Worm (Caenorhabditis elegans) whole organism, mixed stage, embryonic: ENCODE measurements around the gene T20B12.4.
A peak's percentile ranks its signal among the peaks of the same experiment; 100 is the strongest.

Experiments
- M03D4.4 ChIP-seq: sonication (generic microtip); optimal IDR thresholded peaks from 2 replicates; lab custom pipeline; 2017; ENCODE audit warnings: mild to moderate bottlenecking, missing genetic modification characterization, missing compliant biosample characterization
- bed-3 ChIP-seq: fragments of 200-800 bp; sonication (Bioruptor generic); optimal IDR thresholded peaks from 3 replicates; lab custom pipeline; 2018; ENCODE audit warnings: mild to moderate bottlenecking, missing genetic modification characterization, moderate library complexity, missing compliant biosample characterization
- blmp-1 ChIP-seq: fragments of 150-350 bp; optimal IDR thresholded peaks from 2 replicates; lab custom pipeline; 2014; ENCODE audit warnings: missing biosample characterization, missing genetic modification characterization
- ceh-39 ChIP-seq: fragments of 150-350 bp; optimal IDR thresholded peaks from 2 replicates; lab custom pipeline; 2014; ENCODE audit warnings: missing biosample characterization, missing genetic modification characterization
- ceh-43 ChIP-seq: fragments of 200-800 bp; sonication (Bioruptor generic); optimal IDR thresholded peaks from 2 replicates; lab custom pipeline; 2018; ENCODE audit warnings: mild to moderate bottlenecking, missing genetic modification characterization, moderate library complexity, missing compliant biosample characterization
- ceh-83 ChIP-seq: fragments of 200-800 bp; sonication (Bioruptor generic); optimal IDR thresholded peaks from 2 replicates; lab custom pipeline; 2018; ENCODE audit warnings: mild to moderate bottlenecking, missing genetic modification characterization, missing compliant biosample characterization
- ces-1 ChIP-seq: fragments of 150-350 bp; optimal IDR thresholded peaks from 2 replicates; lab custom pipeline; 2014; ENCODE audit warnings: missing biosample characterization, missing genetic modification reagents, missing genetic modification characterization
- cnd-1 ChIP-seq: fragments of 200-800 bp; sonication (Bioruptor generic); optimal IDR thresholded peaks from 2 replicates; lab custom pipeline; 2018; ENCODE audit warnings: mild to moderate bottlenecking, missing genetic modification characterization, missing compliant biosample characterization
- drap-1 ChIP-seq: fragments of 200-800 bp; sonication (Bioruptor generic); optimal IDR thresholded peaks from 3 replicates; lab custom pipeline; 2018; ENCODE audit warnings: mild to moderate bottlenecking, missing genetic modification characterization, missing compliant biosample characterization
- elt-1 ChIP-seq: sonication (generic microtip); optimal IDR thresholded peaks from 2 replicates; lab custom pipeline; 2017; ENCODE audit warnings: missing genetic modification characterization, mild to moderate bottlenecking, missing compliant biosample characterization, antibody characterized with exemption, moderate library complexity, borderline replicate concordance; ENCODE audit not compliant: insufficient read depth
- flh-1 ChIP-seq: fragments of 200-800 bp; sonication (Bioruptor generic); optimal IDR thresholded peaks from 2 replicates; lab custom pipeline; 2018; ENCODE audit warnings: mild to moderate bottlenecking, missing genetic modification characterization, moderate library complexity, missing compliant biosample characterization
- ham-2 ChIP-seq: fragments of 200-800 bp; sonication (Bioruptor generic); optimal IDR thresholded peaks from 2 replicates; lab custom pipeline; 2018; ENCODE audit warnings: mild to moderate bottlenecking, missing genetic modification characterization, missing compliant biosample characterization
- hlh-1 ChIP-seq: fragments of 150-350 bp; optimal IDR thresholded peaks from 2 replicates; lab custom pipeline; 2014; ENCODE audit warnings: missing biosample characterization, missing genetic modification reagents, missing genetic modification characterization
- lin-13 ChIP-seq: fragments of 150-350 bp; optimal IDR thresholded peaks from 2 replicates; lab custom pipeline; 2014; ENCODE audit warnings: missing biosample characterization, missing genetic modification characterization
- lsy-2 ChIP-seq: fragments of 150-350 bp; optimal IDR thresholded peaks from 2 replicates; lab custom pipeline; 2014; ENCODE audit warnings: missing biosample characterization, missing genetic modification characterization
- mab-5 ChIP-seq: fragments of 150-350 bp; optimal IDR thresholded peaks from 2 replicates; lab custom pipeline; 2014; ENCODE audit warnings: missing biosample characterization, missing genetic modification characterization
- mls-2 ChIP-seq: sonication (generic microtip); optimal IDR thresholded peaks from 2 replicates; lab custom pipeline; 2016; ENCODE audit warnings: mild to moderate bottlenecking, missing genetic modification characterization, moderate library complexity, missing compliant biosample characterization
- nhr-12 ChIP-seq: fragments of 150-350 bp; optimal IDR thresholded peaks from 2 replicates; lab custom pipeline; 2014; ENCODE audit warnings: missing biosample characterization, missing genetic modification characterization
- nhr-2 ChIP-seq: fragments of 150-350 bp; optimal IDR thresholded peaks from 2 replicates; lab custom pipeline; 2014; ENCODE audit warnings: missing biosample characterization, missing genetic modification characterization
- nhr-237 ChIP-seq: fragments of 150-350 bp; optimal IDR thresholded peaks from 2 replicates; lab custom pipeline; 2014; ENCODE audit warnings: missing biosample characterization, missing genetic modification characterization
- nhr-28 ChIP-seq: fragments of 150-350 bp; optimal IDR thresholded peaks from 2 replicates; lab custom pipeline; 2014; ENCODE audit warnings: missing biosample characterization, missing genetic modification characterization
- nhr-76 ChIP-seq: sonication (generic microtip); optimal IDR thresholded peaks from 2 replicates; lab custom pipeline; 2017; ENCODE audit warnings: missing biosample characterization, missing genetic modification characterization
- pha-4 ChIP-seq: fragments of 150-350 bp; optimal IDR thresholded peaks from 2 replicates; lab custom pipeline; 2018; ENCODE audit warnings: missing biosample characterization, missing genetic modification reagents, missing genetic modification characterization
- sem-2 ChIP-seq: fragments of 200-800 bp; sonication (Bioruptor generic); optimal IDR thresholded peaks from 2 replicates; lab custom pipeline; 2018; ENCODE audit warnings: mild to moderate bottlenecking, missing genetic modification characterization, missing compliant biosample characterization
- snpc-4 ChIP-seq: fragments of 150-350 bp; optimal IDR thresholded peaks from 2 replicates; lab custom pipeline; 2014; ENCODE audit warnings: missing biosample characterization, missing genetic modification characterization
- sptf-1 ChIP-seq: sonication (generic microtip); optimal IDR thresholded peaks from 2 replicates; lab custom pipeline; 2017; ENCODE audit warnings: mild to moderate bottlenecking, missing genetic modification characterization, moderate library complexity, missing compliant biosample characterization
- tbx-8 ChIP-seq: fragments of 200-800 bp; sonication (Bioruptor generic); optimal IDR thresholded peaks from 2 replicates; lab custom pipeline; 2018; ENCODE audit warnings: mild to moderate bottlenecking, missing genetic modification characterization, moderate library complexity, missing compliant biosample characterization
- unc-39 ChIP-seq: fragments of 150-350 bp; optimal IDR thresholded peaks from 2 replicates; lab custom pipeline; 2014; ENCODE audit warnings: missing biosample characterization, missing genetic modification characterization
- unc-62 ChIP-seq: fragments of 150-350 bp; optimal IDR thresholded peaks from 2 replicates; lab custom pipeline; 2014; ENCODE audit warnings: missing biosample characterization, missing genetic modification reagents, missing genetic modification characterization
- zip-8 ChIP-seq: fragments of 150-350 bp; optimal IDR thresholded peaks from 2 replicates; lab custom pipeline; 2014; ENCODE audit warnings: missing biosample characterization, missing genetic modification characterization

The T20B12.4 gene

DNA sequence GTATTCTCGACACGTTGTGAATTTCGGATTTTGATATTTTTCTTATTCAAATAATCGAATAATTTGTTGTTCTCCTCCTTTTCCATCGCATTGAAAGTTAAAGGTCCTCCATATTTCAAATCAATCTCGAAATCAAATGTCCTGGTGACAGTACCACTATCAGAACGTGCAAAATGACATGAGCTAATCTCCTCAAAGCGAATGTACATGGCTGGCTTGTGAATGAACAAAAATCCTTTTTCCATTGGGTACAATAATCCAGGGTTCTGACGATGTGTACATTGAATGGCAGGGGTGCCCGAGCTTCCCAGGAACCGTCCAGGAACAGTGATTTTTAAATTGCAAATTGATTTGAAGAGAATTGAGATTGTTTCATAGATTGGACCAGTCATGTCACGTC lies 12.6 kb downstream of the T20B12.4 start:
- no peak for TF ChIP-seq ceh-83 (GFP tag; lab: Kevin White, UChicago)

DNA sequence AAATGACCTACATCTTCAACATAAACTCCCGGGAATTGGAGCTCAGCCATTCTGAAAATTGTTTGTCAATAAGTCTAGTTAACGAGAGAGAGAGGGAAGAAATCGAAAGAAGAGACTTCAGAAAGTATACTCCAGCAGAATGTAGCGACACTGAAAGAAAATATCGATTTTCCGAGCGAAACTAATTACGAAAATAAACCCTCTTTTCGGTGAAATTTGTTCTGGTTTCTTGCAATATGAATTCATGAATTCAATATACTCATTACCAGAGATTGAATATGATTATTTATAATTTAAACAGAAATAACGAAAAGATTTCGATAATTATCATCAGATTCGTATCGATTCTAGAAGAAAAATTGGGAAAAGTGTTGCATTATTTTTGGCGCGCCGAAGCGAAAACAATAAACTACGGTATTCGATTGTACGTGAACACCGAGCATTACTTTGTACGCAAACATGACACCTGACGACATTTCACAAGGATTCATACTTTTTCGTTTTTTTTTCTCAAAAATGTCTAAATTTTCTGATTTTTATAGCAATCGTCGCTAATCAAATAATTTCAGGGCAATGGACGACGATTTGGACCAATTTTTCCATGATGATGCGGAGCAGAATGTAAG lies 14.1 kb downstream of the T20B12.4 start, which contains the start of the genes hmg-4 and T20B12.3:
Gene hmg-4 (minus strand): TSS at position 51 of the 626 bp plus-strand sequence.
Gene T20B12.3 (plus strand): TSS at position 570 of the 626 bp plus-strand sequence.
- no peak for TF ChIP-seq nhr-2 (tag; lab: Kevin White, UChicago)
- TF ChIP-seq snpc-4 (tag; lab: Kevin White, UChicago), result no peak
- TF ChIP-seq mab-5 (tag; lab: Kevin White, UChicago), result no peak
- TF ChIP-seq hlh-1 (tag; lab: Kevin White, UChicago), result no peak
- no peak for TF ChIP-seq ceh-39 (tag; lab: Kevin White, UChicago)
- no peak for TF ChIP-seq drap-1
- peak; percentile 64 for TF ChIP-seq ces-1 (GFP tag; lab: Kevin White, UChicago)
- peak; percentile 94 for TF ChIP-seq lsy-2
- TF ChIP-seq ceh-43 (GFP tag; lab: Kevin White, UChicago), result peak; percentile 16
- no peak for TF ChIP-seq nhr-237 (tag; lab: Kevin White, UChicago)
- TF ChIP-seq nhr-12 (tag; lab: Kevin White, UChicago), result no peak
- no peak for TF ChIP-seq flh-1
- no peak for TF ChIP-seq lin-13 (tag; lab: Kevin White, UChicago)
- TF ChIP-seq sem-2 (GFP tag; lab: Kevin White, UChicago), result no peak
- TF ChIP-seq sptf-1 (tag; lab: Kevin White, UChicago), result no peak
- TF ChIP-seq ham-2 (GFP tag; lab: Kevin White, UChicago), result no peak
- TF ChIP-seq M03D4.4, result no peak
- peak; percentile 16 for TF ChIP-seq pha-4
- no peak for TF ChIP-seq ceh-83 (GFP tag; lab: Kevin White, UChicago)

DNA sequence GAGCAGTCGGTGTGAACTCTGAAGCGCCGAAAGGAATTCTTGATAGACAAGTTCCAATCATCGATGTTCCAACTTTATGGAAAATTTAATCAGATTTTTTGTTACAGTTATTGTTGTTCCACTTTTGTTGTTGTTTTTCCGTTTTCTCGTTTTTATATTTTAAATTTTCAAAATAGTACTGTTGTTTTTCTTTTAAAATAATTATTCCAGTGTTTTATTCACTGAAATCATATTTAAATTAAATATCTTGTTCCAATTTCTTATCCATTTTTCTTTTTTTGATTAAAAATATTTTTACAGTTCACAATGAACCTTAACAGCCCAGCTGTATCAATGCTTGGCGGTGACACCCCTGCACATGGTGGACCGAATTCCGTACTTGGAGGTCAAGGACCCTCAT lies 16.2 kb downstream of the T20B12.4 start, which contains the start of gene tbp-1:
Gene tbp-1 (plus strand): TSS at position 301 of the 400 bp plus-strand sequence.
- TF ChIP-seq ces-1 (GFP tag; lab: Kevin White, UChicago), result no peak
- no peak for TF ChIP-seq M03D4.4
- TF ChIP-seq nhr-237 (tag; lab: Kevin White, UChicago), result no peak
- TF ChIP-seq lin-13 (tag; lab: Kevin White, UChicago), result no peak
- no peak for TF ChIP-seq nhr-76
- no peak for TF ChIP-seq unc-39
- TF ChIP-seq pha-4, result no peak

DNA sequence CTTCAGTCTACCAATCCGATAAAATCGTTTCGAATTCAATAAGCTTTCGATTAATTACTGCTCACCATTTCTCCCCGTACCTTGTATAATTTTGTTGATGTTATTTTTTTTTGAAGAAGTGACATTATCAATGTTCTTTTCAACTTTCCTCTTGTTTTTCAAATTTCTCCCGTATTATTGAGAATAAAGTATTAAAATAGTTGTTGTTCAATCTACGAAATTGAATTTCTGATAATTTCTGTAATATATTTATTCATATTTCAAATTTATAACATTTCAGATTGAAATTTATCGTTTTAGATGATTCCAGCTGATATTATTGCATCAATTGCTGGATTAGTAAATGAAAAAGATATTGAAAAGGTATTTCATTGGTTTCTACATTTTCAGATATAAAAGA lies 18.4 kb downstream of the T20B12.4 start, which contains the start of gene trd-1:
Gene trd-1 (plus strand): TSS at position 301 of the 400 bp plus-strand sequence.
- TF ChIP-seq mls-2 (tag; lab: Kevin White, UChicago) (no peak), pha-4 (no peak), lsy-2 (no peak), unc-62 (GFP tag; lab: Kevin White, UChicago) (no peak), elt-1 (tag; lab: Kevin White, UChicago) (no peak), bed-3 (GFP tag; lab: Kevin White, UChicago) (no peak), blmp-1 (tag; lab: Kevin White, UChicago) (no peak), ceh-43 (GFP tag; lab: Kevin White, UChicago) (no peak), nhr-28 (tag; lab: Kevin White, UChicago) (no peak), zip-8 (tag; lab: Kevin White, UChicago) (no peak), nhr-2 (tag; lab: Kevin White, UChicago) (no peak), ham-2 (GFP tag; lab: Kevin White, UChicago) (no peak)

DNA sequence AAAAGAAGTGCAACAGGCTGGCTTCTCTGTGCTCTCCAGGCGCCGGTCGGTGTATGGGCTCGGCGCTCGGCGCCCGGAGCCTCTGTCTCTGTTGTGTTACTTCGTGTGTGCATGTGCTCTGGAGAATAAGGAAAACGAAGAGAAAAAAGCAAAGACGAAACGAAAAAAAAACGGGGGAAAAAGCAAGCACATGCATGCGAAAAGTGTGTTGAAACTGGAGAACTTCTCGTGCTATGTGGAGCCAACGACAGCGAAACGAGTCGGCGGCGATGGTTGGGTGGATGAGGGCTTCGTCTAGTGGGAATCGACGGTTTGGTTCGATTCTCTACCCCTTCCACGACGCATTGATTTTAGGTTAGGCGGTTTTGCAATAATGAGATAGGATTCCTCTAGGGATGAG lies 19.8 kb downstream of the T20B12.4 start:
- TF ChIP-seq cnd-1 (tag; lab: Kevin White, UChicago), result no peak

DNA sequence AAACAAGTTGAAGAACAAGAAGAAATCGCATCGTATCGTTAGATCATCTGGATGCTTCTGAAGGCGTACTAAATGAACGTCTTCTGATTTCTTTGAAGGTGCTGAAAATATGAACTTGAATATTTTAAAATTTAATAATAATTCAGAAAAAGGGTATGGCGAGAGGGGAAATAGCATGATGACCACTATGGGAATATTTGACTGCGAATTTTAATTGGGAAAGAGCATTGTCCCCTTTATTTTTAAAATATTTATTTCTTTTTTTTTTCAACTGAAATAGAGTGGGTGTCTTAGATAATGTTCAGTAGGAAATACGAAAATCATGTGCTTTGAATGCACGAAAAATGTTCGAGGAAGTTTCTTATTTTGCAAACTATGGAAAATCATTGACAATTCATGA lies 27.8 kb downstream of the T20B12.4 start, which contains the start of gene lgc-50:
Gene lgc-50 (minus strand): TSS at position 101 of the 400 bp plus-strand sequence.
- TF ChIP-seq sem-2 (GFP tag; lab: Kevin White, UChicago), result no peak
- TF ChIP-seq elt-1 (tag; lab: Kevin White, UChicago), result no peak
- TF ChIP-seq mab-5 (tag; lab: Kevin White, UChicago), result no peak
- TF ChIP-seq blmp-1 (tag; lab: Kevin White, UChicago), result no peak
- no peak for TF ChIP-seq nhr-2 (tag; lab: Kevin White, UChicago)
- TF ChIP-seq pha-4, result no peak
- no peak for TF ChIP-seq tbx-8 (GFP tag; lab: Kevin White, UChicago)
- TF ChIP-seq lin-13 (tag; lab: Kevin White, UChicago), result no peak
- no peak for TF ChIP-seq nhr-12 (tag; lab: Kevin White, UChicago)
- no peak for TF ChIP-seq ham-2 (GFP tag; lab: Kevin White, UChicago)
- TF ChIP-seq unc-39, result no peak
- no peak for TF ChIP-seq bed-3 (GFP tag; lab: Kevin White, UChicago)
